Fruit fly (Drosophila melanogaster) ovary, adult (tissue): ENCODE measurements around the gene CG31517.

Experiments used
- CG17801 ChIP-seq: fragments of 200-800 bp; optimal IDR thresholded peaks from 2 replicates; lab custom pipeline; 2019; ENCODE audit warnings: missing biosample characterization, mild to moderate bottlenecking, missing genetic modification characterization, moderate library complexity; ENCODE audit not compliant: partially characterized antibody

CG31517 gene

DNA sequence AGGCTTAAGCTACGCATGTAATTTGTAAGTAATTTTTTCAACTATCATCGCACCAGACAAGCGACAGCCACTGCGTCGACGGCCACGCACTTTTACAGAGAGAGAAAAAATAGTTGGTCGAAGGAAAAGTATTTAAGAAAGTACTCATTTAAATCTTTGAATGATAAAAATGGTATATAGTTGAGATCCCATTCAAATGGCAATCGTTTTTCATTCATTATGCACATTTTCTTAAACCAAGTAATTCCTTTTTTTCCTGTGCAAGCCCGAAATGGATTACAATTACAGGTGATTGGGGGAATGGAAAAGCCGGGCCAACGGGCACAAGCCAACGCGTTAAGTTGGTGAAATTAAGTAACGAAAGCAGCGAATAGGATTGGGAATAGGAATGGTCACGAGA lies 4.1 kb downstream of the CG31517 start:
- no peak for TF ChIP-seq CG17801 (GFP tag; lab: Kevin White, UChicago)

DNA sequence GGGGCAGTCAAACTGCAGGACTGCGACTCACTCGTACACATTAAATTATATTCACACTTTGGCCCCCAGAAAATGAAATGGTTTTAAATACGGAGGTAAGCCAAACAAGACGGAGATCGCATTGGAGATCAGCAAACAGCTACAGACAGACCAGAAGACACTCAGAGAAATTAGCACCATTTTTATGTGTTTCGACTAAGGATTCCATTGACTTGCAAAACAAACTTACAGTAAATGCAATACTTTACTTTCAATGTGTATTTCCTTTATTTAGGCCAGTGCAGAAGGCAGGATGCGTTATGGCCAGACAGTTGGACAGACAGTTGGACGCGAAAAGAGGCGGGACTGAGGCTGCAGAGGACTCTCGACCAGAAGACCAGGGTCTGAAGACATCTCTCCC lies 7.0 kb downstream of the CG31517 start:
- no peak for TF ChIP-seq CG17801 (GFP tag; lab: Kevin White, UChicago)

DNA sequence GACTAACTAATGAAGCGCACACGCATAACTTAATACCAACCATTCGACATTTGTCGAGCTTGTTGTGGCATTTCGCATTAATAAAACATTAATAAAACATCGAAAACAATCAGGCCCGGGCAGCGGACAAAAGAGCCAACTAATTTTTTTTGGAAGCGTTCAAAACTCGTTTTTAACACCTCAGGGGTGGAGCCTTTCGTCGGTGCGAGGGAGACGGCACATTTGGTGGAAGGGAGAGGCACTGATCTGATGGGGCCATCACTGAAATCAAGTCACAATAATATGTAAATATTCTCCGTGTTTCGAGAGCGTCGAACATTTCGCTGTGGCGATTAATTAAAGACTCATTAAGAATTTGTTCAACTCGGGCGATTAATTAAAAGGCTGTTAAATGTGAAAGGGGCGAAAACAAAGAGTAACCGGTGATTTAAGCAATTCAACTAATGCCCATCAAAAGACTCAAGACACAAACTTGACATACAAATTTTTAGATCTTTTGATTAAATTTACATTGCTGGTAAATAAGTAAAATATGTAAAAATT lies 8.7 kb downstream of the CG31517 start:
- TF ChIP-seq CG17801 (GFP tag; lab: Kevin White, UChicago), result no peak

DNA sequence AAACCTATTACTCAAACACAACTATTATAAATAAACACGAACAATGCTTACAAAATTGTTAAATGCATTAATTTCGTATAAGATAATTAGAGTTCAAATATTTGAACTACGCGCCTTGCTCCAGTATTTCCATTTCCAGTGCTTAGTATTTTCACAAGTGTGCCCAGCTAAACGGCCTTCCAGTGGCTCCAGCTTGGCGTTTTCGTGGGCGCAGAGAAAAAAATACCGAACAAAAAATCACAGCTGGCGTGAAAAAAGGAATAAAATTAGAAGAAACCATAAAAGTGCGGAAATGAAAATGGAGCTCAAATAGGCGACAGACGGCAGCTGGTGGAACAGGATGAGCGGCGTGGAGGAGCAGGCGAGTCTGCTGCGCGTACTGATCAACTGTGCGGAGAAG lies 10.4 kb downstream of the CG31517 start, which contains the start of gene Ipp:
Ipp (plus strand) TSS at position 208 of the 400 bp plus-strand sequence.
- TF ChIP-seq CG17801 (GFP tag; lab: Kevin White, UChicago), result no peak

DNA sequence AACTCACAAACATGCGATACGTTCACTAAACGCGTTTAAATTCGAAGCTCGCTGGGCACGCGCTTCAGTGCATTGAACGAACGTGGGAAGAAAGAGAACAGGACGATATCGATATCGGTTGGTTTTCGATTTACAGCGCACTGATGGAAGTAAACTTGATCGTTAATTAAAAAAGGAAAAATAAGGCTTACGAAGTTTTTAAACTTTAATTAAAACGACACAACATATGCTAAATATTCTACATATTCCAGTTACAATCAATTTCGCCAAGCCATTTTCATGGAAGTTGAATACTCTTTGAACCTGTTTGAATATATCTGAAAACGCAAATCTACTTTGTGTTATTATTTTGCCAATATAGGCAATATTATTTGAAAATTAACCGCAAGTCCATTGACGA lies 15.9 kb downstream of the CG31517 start, which contains the start of gene Kots:
Kots (minus strand) TSS at position 101 of the 400 bp plus-strand sequence.
- TF ChIP-seq CG17801 (GFP tag; lab: Kevin White, UChicago), result no peak

DNA sequence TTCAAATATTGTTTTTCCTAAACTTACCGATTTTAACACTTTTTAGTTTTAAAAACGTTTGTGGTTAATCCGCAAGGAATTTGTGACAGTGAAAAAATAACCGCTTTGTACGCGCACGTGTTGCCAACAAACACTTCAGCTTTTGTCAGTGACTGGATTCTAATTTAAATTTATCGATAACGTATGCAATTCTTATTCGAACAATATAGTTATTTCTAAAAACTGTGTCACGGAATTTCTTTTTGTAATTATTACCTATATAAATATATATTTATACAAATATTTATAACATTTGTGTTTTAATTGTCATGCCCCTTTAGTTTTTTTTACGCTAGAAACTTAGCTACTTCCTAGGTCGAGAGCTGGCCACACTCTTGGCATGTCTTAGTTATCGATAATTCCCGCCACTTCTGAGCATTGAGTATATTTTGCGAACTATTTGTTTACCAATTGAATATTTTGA lies 16.3 kb downstream of the CG31517 start, which contains the start of gene Orc2:
Orc2 (plus strand) TSS at position 373 of the 463 bp plus-strand sequence.
- no peak for TF ChIP-seq CG17801 (GFP tag; lab: Kevin White, UChicago)

DNA sequence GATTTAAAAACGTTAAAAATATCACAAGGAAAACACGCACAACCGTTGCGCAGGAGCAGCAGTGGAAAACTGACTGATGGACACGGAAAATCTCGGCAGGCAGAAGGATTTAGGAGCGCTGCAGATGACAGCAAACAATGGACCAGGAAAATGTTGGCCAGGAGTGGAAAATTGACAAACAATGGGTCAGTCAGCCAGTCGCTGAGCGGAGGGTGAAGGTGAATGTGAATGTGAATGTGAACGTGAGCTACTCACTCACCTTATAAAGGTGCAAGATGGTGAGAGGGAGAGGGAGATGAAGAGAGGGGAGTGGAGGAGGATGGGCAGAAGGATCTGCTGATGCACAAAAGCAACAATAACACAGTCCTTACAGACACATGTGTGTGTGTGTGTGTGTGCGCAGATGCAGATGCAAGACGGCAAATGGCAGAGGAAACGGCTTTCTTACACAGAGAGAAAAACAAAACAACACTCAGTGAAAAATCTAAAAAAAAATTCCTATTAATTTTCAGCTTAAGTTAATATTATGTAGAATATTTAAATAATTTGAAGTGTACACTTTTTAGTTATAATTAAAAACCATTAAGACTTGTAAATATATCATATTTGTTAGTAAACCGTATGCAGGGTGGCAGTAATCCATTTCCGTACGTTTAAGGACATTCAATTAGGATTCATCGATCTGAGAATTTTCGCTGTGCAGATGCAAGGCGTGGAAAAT lies 23.7 kb downstream of the CG31517 start:
- TF ChIP-seq CG17801 (GFP tag; lab: Kevin White, UChicago), result no peak

DNA sequence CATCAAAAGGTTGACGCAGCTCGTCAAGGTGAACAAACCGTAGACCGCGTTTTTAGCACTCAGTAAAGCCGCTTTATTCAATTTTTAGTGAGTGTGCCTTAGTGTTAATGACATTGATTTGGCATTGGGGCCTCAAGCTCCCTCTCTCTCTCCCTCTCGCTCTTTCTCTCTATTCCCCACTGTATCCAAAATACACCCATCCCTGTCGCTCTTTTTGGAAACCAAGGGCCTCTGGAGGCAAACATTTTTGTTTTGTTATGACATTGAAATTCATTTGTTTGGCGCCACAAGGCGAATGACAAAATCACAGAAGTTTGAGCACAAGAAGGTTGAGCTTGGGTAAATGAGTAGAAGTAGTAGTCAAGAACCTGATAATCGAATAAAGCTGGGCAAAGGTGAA lies 24.4 kb downstream of the CG31517 start:
- no peak for TF ChIP-seq CG17801 (GFP tag; lab: Kevin White, UChicago)

DNA sequence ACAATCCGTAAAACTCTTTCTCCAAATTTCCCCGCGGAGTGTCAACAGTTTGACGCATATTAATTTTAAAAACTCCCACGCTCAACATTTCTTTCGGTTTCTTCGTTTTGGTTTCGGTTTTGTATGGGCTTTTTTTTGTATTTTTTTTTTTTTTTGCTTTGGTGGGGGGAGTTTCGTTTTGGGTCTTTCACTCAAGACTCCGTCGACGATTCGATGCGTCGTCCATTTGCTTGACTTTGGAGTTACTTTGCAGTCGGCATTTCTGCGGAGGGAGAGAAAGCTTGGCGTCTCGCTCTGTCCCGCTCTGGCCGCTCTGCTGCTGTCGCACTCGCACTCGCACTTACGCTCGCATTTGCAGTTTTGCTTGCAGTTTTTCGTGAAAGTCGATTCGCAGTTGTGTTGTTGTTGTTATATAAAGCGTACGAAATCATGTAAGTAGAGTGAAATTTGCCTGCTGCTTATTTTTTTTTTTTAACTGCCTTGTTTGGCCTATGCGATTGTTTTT lies 26.6 kb downstream of the CG31517 start:
- no peak for TF ChIP-seq CG17801 (GFP tag; lab: Kevin White, UChicago)

DNA sequence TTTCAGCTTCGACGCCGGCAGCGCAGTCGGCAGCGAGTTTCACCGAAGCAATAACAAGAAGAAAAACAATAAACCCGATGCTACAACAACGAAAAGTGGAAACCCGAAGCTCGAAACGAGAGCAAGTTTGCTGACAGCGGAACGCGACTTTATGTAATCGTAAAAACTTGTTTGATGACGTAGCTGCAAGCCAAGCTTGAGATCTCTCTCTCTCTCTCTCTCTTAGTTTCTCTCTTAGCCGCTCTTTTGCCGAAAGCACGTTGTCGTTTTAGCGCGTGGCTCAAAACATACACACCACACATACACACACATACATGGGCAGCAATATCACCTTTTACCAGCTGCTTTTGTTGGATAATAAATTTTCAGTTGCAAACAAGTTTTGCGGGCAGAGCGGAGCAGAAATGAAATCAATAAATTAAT lies 27.9 kb downstream of the CG31517 start:
- TF ChIP-seq CG17801 (GFP tag; lab: Kevin White, UChicago), result no peak

DNA sequence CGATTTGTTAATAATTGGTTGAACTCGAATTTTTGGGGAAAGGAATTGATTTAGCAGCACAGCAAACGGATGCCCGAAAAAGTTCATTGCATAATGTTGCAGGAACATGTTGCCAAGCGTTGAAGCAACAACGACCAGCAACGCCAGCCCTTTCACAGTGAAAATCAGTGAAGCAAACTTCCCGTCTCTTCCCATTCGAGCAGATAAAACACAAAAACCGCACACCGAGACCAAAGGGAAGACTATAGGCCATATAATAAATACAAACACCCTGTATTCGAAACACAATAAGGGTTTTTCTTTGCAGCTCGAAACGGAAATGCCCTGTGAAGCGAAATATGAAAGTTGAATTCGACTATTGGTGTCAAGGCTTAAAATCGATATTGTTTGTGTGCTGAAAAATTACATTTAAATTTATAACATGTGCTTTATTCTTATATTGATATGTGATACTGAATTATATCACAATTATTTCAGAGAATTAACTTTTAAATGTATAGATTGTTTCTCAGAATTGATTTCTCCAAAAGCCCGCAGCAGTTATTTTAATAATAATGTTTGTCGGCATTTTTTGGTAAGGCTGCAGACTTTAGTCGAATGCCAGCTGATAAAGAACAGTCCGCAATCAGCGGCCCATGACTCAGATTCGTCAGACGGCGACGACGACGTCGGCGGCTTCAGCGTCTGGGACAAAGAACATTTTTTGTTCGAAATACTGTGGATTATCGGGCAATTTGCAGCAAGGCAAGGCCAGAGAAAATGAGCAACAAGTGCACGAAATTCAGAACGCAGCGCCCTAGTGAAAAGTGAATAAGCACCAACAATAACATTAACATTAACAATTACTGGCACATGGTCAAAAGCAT lies 29.1 kb downstream of the CG31517 start:
- no peak for TF ChIP-seq CG17801 (GFP tag; lab: Kevin White, UChicago)

DNA sequence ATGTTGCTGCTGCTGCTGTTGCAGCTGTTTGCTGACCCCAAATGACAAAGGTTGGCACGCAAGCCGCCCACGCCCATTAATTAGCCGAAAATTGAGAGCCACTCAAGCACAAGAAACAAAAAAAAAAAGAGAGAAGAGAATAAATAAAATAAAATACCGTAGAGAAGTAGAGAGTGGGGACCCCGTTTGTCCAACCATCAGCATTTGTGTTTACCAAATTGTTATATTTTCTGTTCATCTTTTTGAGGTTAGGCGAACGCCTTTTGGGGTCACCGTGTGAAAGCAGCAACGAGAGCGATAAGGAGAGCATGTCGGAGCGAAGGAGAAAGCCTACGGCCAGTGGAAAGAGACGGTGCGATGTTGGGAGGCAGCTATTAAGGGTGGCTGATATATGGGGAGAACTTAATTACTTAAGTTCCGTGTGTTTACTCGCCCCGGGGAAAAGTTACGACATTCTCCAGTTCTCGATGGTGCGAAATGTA lies 29.9 kb downstream of the CG31517 start:
- TF ChIP-seq CG17801 (GFP tag; lab: Kevin White, UChicago), result no peak

DNA sequence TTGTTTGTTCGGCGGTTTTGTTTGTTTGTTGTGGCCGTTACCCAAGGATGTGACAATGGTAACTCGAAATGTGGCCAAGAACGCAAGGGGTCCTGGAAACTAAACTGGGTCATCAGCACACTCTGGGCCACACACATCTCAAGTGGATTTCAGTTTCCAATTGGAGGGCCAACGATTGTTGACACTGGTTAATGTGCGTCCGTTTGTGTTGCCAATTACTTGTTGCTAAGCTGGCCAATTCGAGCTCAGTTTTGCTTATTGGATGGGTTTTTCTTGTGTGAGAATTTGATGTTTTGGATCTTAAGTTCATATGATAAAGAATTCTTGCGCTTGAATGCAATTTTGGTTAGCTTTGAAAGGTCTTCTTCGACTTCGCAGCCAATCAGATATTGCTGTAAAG lies 32.7 kb downstream of the CG31517 start:
- no peak for TF ChIP-seq CG17801 (GFP tag; lab: Kevin White, UChicago)

DNA sequence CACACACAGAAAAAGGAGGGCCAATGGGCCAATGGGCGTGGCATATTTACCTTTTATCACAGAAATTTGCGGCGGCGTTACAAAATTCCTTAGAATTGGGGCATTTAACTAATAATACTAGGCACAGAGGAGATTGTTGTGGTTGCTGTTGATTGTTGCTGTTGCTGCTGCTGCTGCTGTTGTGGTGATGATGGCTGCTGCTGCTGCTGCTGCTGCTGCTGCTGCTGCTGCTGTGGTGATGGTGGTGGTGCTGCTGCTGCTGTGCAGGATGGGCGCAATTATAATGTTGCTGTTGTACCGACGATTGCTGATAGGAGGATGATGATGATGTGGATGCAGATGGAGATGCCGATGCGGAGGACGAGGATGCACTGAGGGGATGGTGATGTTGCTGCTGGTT lies 33.4 kb downstream of the CG31517 start:
- no peak for TF ChIP-seq CG17801 (GFP tag; lab: Kevin White, UChicago)
